Fruit fly (Drosophila melanogaster) whole organism, adult: ENCODE data around the gene CG31360.

Source experiments
- CG11617 ChIP-seq: fragments of 200-800 bp; sonication (Bioruptor generic); optimal IDR thresholded peaks from 2 replicates; lab custom pipeline; 2017; ENCODE audit warnings: mild to moderate bottlenecking, missing biosample characterization, missing genetic modification reagents, missing genetic modification characterization
- CG33017 ChIP-seq: fragments of 200-800 bp; sonication (Bioruptor generic); optimal IDR thresholded peaks from 2 replicates; lab custom pipeline; 2018; ENCODE audit warnings: missing biosample characterization, mild to moderate bottlenecking, missing genetic modification characterization, moderate library complexity
- CG5204 ChIP-seq: fragments of 200-800 bp; sonication (Bioruptor generic); optimal IDR thresholded peaks from 2 replicates; lab custom pipeline; 2016; ENCODE audit warnings: missing biosample characterization, missing genetic modification characterization
- CG7045 ChIP-seq: fragments of 200-800 bp; sonication (Bioruptor generic); optimal IDR thresholded peaks from 2 replicates; lab custom pipeline; 2017; ENCODE audit warnings: missing biosample characterization, mild to moderate bottlenecking, missing genetic modification characterization
- CG7101 ChIP-seq: fragments of 200-800 bp; sonication (Bioruptor generic); optimal IDR thresholded peaks from 2 replicates; lab custom pipeline; 2018; ENCODE audit warnings: missing biosample characterization, mild to moderate bottlenecking, missing genetic modification characterization, moderate library complexity
- Mnt ChIP-seq: fragments of 200-800 bp; sonication (Bioruptor generic); optimal IDR thresholded peaks from 2 replicates; lab custom pipeline; 2016; ENCODE audit warnings: missing biosample characterization, mild to moderate bottlenecking, missing genetic modification characterization
- bab1 ChIP-seq: fragments of 200-800 bp; sonication (Bioruptor generic); optimal IDR thresholded peaks from 3 replicates; lab custom pipeline; 2019; ENCODE audit warnings: missing biosample characterization, mild to moderate bottlenecking, missing genetic modification characterization, moderate library complexity
- cic ChIP-seq: fragments of 200-800 bp; sonication (Bioruptor generic); optimal IDR thresholded peaks from 2 replicates; lab custom pipeline; 2017; ENCODE audit warnings: missing biosample characterization, mild to moderate bottlenecking, missing genetic modification characterization, moderate library complexity
- cnc ChIP-seq, 2 experiments: fragments of >200 bp; optimal IDR thresholded peaks; 2 replicates each; lab custom pipeline; 2017
- kay ChIP-seq: fragments of 200-800 bp; sonication (Bioruptor generic); peaks from one replicate; lab custom pipeline; 2016; ENCODE audit warnings: missing biosample characterization, missing genetic modification characterization, borderline replicate concordance
- ovo ChIP-seq: fragments of 200-800 bp; sonication (Bioruptor generic); optimal IDR thresholded peaks from 2 replicates; lab custom pipeline; 2016; ENCODE audit warnings: missing biosample characterization, missing genetic modification characterization
- tj ChIP-seq: fragments of 200-800 bp; sonication (Bioruptor generic); optimal IDR thresholded peaks from 3 replicates; lab custom pipeline; 2017; ENCODE audit warnings: missing biosample characterization, mild to moderate bottlenecking, missing genetic modification characterization, moderate library complexity

- TF ChIP-seq CG7101 (tag; lab: Kevin White, UChicago) (no peak), CG33017 (tag; lab: Kevin White, UChicago) (no peak), kay (no peak), ovo (no peak), CG11617 (GFP tag; lab: Kevin White, UChicago) (no peak), CG7045 (GFP tag; lab: Kevin White, UChicago) (no peak), bab1 (no peak), CG5204 (GFP tag; lab: Kevin White, UChicago) (no peak), Mnt (no peak), cic (GFP tag; lab: Kevin White, UChicago) (no peak), tj (GFP tag; lab: Kevin White, UChicago) (no peak), cnc (optimal IDR thresholded peaks at IDR 0.05; lab: Kevin White, UChicago) (no peak)
Measured at dm6 chr3R:17710418-17710817, 25.5 kb downstream of the CG31360 start.
